Worm (Caenorhabditis elegans) whole organism, L3 larva: Measurements from ENCODE around the gene bigr-1.

ENCODE experiments used
- nhr-11 ChIP-seq: fragments of 150-350 bp; optimal IDR thresholded peaks from 2 replicates; lab custom pipeline; 2014; ENCODE audit warnings: missing biosample characterization, missing genetic modification characterization
- nhr-237 ChIP-seq: fragments of 150-350 bp; optimal IDR thresholded peaks from 2 replicates; lab custom pipeline; 2014; ENCODE audit warnings: missing biosample characterization, missing genetic modification characterization
- nhr-28 ChIP-seq: fragments of 150-350 bp; optimal IDR thresholded peaks from 2 replicates; lab custom pipeline; 2014; ENCODE audit warnings: missing biosample characterization, missing genetic modification characterization
- unc-62 ChIP-seq: fragments of 150-350 bp; sonication (generic microtip); optimal IDR thresholded peaks from 4 replicates; lab custom pipeline; 2014; ENCODE audit warnings: missing biosample characterization, missing genetic modification reagents, missing genetic modification characterization

- no peak for TF ChIP-seq nhr-11 (tag; lab: Kevin White, UChicago)
- TF ChIP-seq nhr-237 (tag; lab: Kevin White, UChicago) = no peak
- TF ChIP-seq nhr-28 (tag; lab: Kevin White, UChicago) = no peak
- TF ChIP-seq unc-62 (GFP tag; lab: Kevin White, UChicago) = no peak
Observed at ce11 chrII:11185728-11186127, 4.3 kb downstream of the bigr-1 start, which contains the start of gene sfxn-1.2.
